Worm (Caenorhabditis elegans) whole organism, L1 larva: ENCODE measurements around the gene hpo-33.

ENCODE experiments used
- C04F5.9 ChIP-seq: sonication (generic microtip); optimal IDR thresholded peaks from 2 replicates; lab custom pipeline; 2016; ENCODE audit warnings: missing genetic modification characterization, missing compliant biosample characterization
- C16A3.4 ChIP-seq: fragments of 150-350 bp; optimal IDR thresholded peaks from 2 replicates; lab custom pipeline; 2014; ENCODE audit warnings: missing biosample characterization, missing genetic modification characterization
- ama-1 ChIP-seq: fragments of 150-350 bp; optimal IDR thresholded peaks from 2 replicates; lab custom pipeline; 2014
- fkh-10 ChIP-seq: sonication (generic microtip); optimal IDR thresholded peaks from 2 replicates; lab custom pipeline; 2017; ENCODE audit warnings: missing biosample characterization, missing genetic modification reagents, missing genetic modification characterization
- fos-1 ChIP-seq: fragments of 150-350 bp; optimal IDR thresholded peaks from 2 replicates; lab custom pipeline; 2014; ENCODE audit warnings: missing biosample characterization, missing genetic modification characterization
- lir-3 ChIP-seq: sonication (generic microtip); optimal IDR thresholded peaks from 2 replicates; lab custom pipeline; 2016; ENCODE audit warnings: mild to moderate bottlenecking, missing genetic modification characterization, moderate library complexity, missing compliant biosample characterization; ENCODE audit not compliant: poor library complexity
- nhr-237 ChIP-seq: fragments of 150-350 bp; optimal IDR thresholded peaks from 2 replicates; lab custom pipeline; 2014; ENCODE audit warnings: missing biosample characterization, missing genetic modification characterization
- nhr-77 ChIP-seq: fragments of 150-350 bp; optimal IDR thresholded peaks from 2 replicates; lab custom pipeline; 2014; ENCODE audit warnings: missing biosample characterization, missing genetic modification characterization
- skn-1 ChIP-seq: fragments of 150-350 bp; optimal IDR thresholded peaks from 2 replicates; lab custom pipeline; 2014; ENCODE audit warnings: missing biosample characterization, missing genetic modification characterization
- unc-130 ChIP-seq: fragments of 150-350 bp; optimal IDR thresholded peaks from 2 replicates; lab custom pipeline; 2017; ENCODE audit warnings: missing biosample characterization, missing genetic modification characterization, inconsistent platforms
- unc-62 ChIP-seq: fragments of 150-350 bp; optimal IDR thresholded peaks from 2 replicates; lab custom pipeline; 2014; ENCODE audit warnings: missing biosample characterization, missing genetic modification reagents, missing genetic modification characterization
- zag-1 ChIP-seq: fragments of 150-350 bp; optimal IDR thresholded peaks from 2 replicates; lab custom pipeline; 2014; ENCODE audit warnings: missing biosample characterization, missing genetic modification characterization
- ztf-4 ChIP-seq: fragments of 150-350 bp; optimal IDR thresholded peaks from 2 replicates; lab custom pipeline; 2014; ENCODE audit warnings: missing biosample characterization, missing genetic modification characterization

ce11 chrV:17082718-17083117, 40.4 kb downstream of the hpo-33 start, which contains the start of gene T05E12.9:
- TF ChIP-seq zag-1 (tag; lab: Kevin White, UChicago), result no peak
- no peak for TF ChIP-seq fkh-10 (GFP tag; lab: Kevin White, UChicago)
- TF ChIP-seq ztf-4 (tag; lab: Kevin White, UChicago), result no peak
- TF ChIP-seq ama-1 (lab: Kevin White, UChicago), result no peak
- TF ChIP-seq unc-62, result no peak
- TF ChIP-seq skn-1 (tag; lab: Kevin White, UChicago), result no peak
- TF ChIP-seq nhr-77, result no peak
- no peak for TF ChIP-seq C04F5.9 (tag; lab: Kevin White, UChicago)
- TF ChIP-seq nhr-237 (tag; lab: Kevin White, UChicago), result no peak
- TF ChIP-seq lir-3 (tag; lab: Kevin White, UChicago), result no peak
- no peak for TF ChIP-seq fos-1 (tag; lab: Kevin White, UChicago)
- no peak for TF ChIP-seq C16A3.4 (tag; lab: Kevin White, UChicago)
- no peak for TF ChIP-seq unc-130
